Worm (Caenorhabditis elegans) whole organism, young adult: Measurements from ENCODE around the gene dpf-4.
A peak's percentile ranks its signal among the peaks of the same experiment; 100 is the strongest.

ENCODE experiments used
- B0019.2 ChIP-seq: fragments of 200-800 bp; sonication (Bioruptor generic); conservative IDR thresholded peaks from 2 replicates; pipeline ENCODE4 v1.3.6; 2022; ENCODE audit warnings: missing genetic modification reagents, missing genetic modification characterization, missing compliant biosample characterization
- B0035.1 ChIP-seq: sonication (generic microtip); optimal IDR thresholded peaks from 2 replicates; lab custom pipeline; 2016; ENCODE audit warnings: missing genetic modification characterization, mild to moderate bottlenecking, missing compliant biosample characterization, missing genotype, missing genetic modification reagents
- B0261.1 ChIP-seq: sonication (generic microtip); optimal IDR thresholded peaks from 2 replicates; lab custom pipeline; 2016; ENCODE audit warnings: mild to moderate bottlenecking, missing genetic modification characterization, moderate library complexity, missing compliant biosample characterization
- B0336.3 ChIP-seq: fragments of 200-800 bp; sonication (Bioruptor generic); IDR thresholded peaks from 2 replicates; pipeline ENCODE4 v1.3.6; 2022; ENCODE audit warnings: missing genetic modification characterization, missing compliant biosample characterization
- C17E4.6 ChIP-seq: fragments of 200-800 bp; sonication (Bioruptor generic); IDR thresholded peaks from 2 replicates; pipeline ENCODE4 v1.3.6; 2022; ENCODE audit warnings: missing genetic modification reagents, missing genetic modification characterization, missing compliant biosample characterization
- F23B12.7 ChIP-seq: sonication (generic microtip); optimal IDR thresholded peaks from 2 replicates; lab custom pipeline; 2017; ENCODE audit warnings: missing genetic modification characterization, mild to moderate bottlenecking, missing compliant biosample characterization, antibody characterized with exemption, moderate library complexity; ENCODE audit not compliant: insufficient read depth
- F33H1.4 ChIP-seq: fragments of 200-800 bp; sonication (Bioruptor generic); IDR thresholded peaks from 2 replicates; pipeline ENCODE4 v1.3.6; 2022; ENCODE audit warnings: missing genetic modification reagents, missing genetic modification characterization, missing compliant biosample characterization
- F39B2.1 ChIP-seq: fragments of 200-800 bp; sonication (Bioruptor generic); IDR thresholded peaks from 2 replicates; pipeline ENCODE4 v1.3.6; 2022; ENCODE audit warnings: missing genetic modification reagents, missing genetic modification characterization, missing compliant biosample characterization
- F49E8.2 ChIP-seq: sonication (generic microtip); optimal IDR thresholded peaks from 3 replicates; lab custom pipeline; 2017; ENCODE audit warnings: missing genetic modification characterization, mild to moderate bottlenecking, missing compliant biosample characterization, antibody characterized with exemption, moderate library complexity; ENCODE audit not compliant: insufficient read depth
- F52B5.7 ChIP-seq: sonication (generic microtip); optimal IDR thresholded peaks from 2 replicates; lab custom pipeline; 2016; ENCODE audit warnings: mild to moderate bottlenecking, missing genetic modification characterization, missing compliant biosample characterization
- F57A8.1 ChIP-seq: fragments of 200-800 bp; sonication (Bioruptor generic); optimal IDR thresholded peaks from 2 replicates; lab custom pipeline; 2018; ENCODE audit warnings: mild to moderate bottlenecking, missing genetic modification characterization, moderate library complexity, missing compliant biosample characterization
- Y53G8AR.9 ChIP-seq: fragments of 200-800 bp; sonication (Bioruptor generic); conservative IDR thresholded peaks from 2 replicates; pipeline ENCODE4 v1.3.6; 2022; ENCODE audit warnings: missing genetic modification reagents, missing genetic modification characterization, missing compliant biosample characterization
- Y95B8A.8 ChIP-seq: fragments of 200-800 bp; sonication (Bioruptor generic); IDR thresholded peaks from 2 replicates; pipeline ENCODE4 v1.3.6; 2022; ENCODE audit warnings: missing genetic modification reagents, missing genetic modification characterization, missing compliant biosample characterization
- akir-1 ChIP-seq: fragments of 200-800 bp; sonication (Bioruptor generic); optimal IDR thresholded peaks from 2 replicates; lab custom pipeline; 2018; ENCODE audit warnings: mild to moderate bottlenecking, missing genetic modification characterization, moderate library complexity, missing compliant biosample characterization
- aptf-2 ChIP-seq: fragments of 200-800 bp; sonication (Bioruptor generic); conservative IDR thresholded peaks from 2 replicates; pipeline ENCODE4 v1.3.6; 2022; ENCODE audit warnings: missing genetic modification reagents, missing genetic modification characterization, missing compliant biosample characterization
- aptf-3 ChIP-seq: fragments of 200-800 bp; sonication (Bioruptor generic); IDR thresholded peaks from 2 replicates; pipeline ENCODE4 v1.3.6; 2022; ENCODE audit warnings: missing genetic modification characterization, missing compliant biosample characterization
- athp-1 ChIP-seq: sonication (generic microtip); optimal IDR thresholded peaks from 2 replicates; lab custom pipeline; 2017; ENCODE audit warnings: mild to moderate bottlenecking, missing genetic modification characterization, missing compliant biosample characterization
- cebp-1 ChIP-seq, 2 experiments: fragments of 200-800 bp in 1 of 2; sonication (Bioruptor generic) in 1 of 2; sonication (generic microtip) in 1 of 2; IDR thresholded peaks in 1 of 2; optimal IDR thresholded peaks in 1 of 2; 2 replicates each; pipeline versions ENCODE4 v1.3.6 to Lab custom; 2017 to 2022; ENCODE audit warnings: missing compliant biosample characterization in 2 of 2, missing genetic modification characterization in 2 of 2, mild to moderate bottlenecking in 1 of 2, missing genetic modification reagents in 1 of 2, moderate library complexity in 1 of 2
- ceh-27 ChIP-seq: fragments of 200-800 bp; sonication (Bioruptor generic); optimal IDR thresholded peaks from 2 replicates; lab custom pipeline; 2018; ENCODE audit warnings: mild to moderate bottlenecking, missing genetic modification characterization, moderate library complexity, missing compliant biosample characterization
- ceh-40 ChIP-seq: fragments of 200-800 bp; sonication (Bioruptor generic); IDR thresholded peaks from 2 replicates; pipeline ENCODE4 v1.3.6; 2022; ENCODE audit warnings: missing genetic modification characterization, missing compliant biosample characterization
- ceh-91 ChIP-seq: fragments of 200-800 bp; sonication (Bioruptor generic); IDR thresholded peaks from 2 replicates; pipeline ENCODE4 v1.3.6; 2022; ENCODE audit warnings: missing genetic modification reagents, missing genetic modification characterization, missing compliant biosample characterization
- chd-7 ChIP-seq: sonication (generic microtip); optimal IDR thresholded peaks from 2 replicates; lab custom pipeline; 2016; ENCODE audit warnings: mild to moderate bottlenecking, missing genetic modification characterization, moderate library complexity, missing compliant biosample characterization
- egl-18 ChIP-seq: fragments of 200-800 bp; sonication (Bioruptor generic); IDR thresholded peaks from 2 replicates; pipeline ENCODE4 v1.3.6; 2022; ENCODE audit warnings: missing genetic modification reagents, missing genetic modification characterization, missing compliant biosample characterization
- egl-44 ChIP-seq: fragments of 200-800 bp; sonication (Bioruptor generic); IDR thresholded peaks from 2 replicates; pipeline ENCODE4 v1.3.6; 2022; ENCODE audit warnings: missing genetic modification reagents, missing genetic modification characterization, missing compliant biosample characterization
- ekl-4 ChIP-seq: fragments of 200-800 bp; sonication (Bioruptor generic); IDR thresholded peaks from 2 replicates; pipeline ENCODE4 v1.3.6; 2022; ENCODE audit warnings: missing genetic modification reagents, missing genetic modification characterization, missing compliant biosample characterization
- ets-4 ChIP-seq: fragments of 200-800 bp; sonication (Bioruptor generic); optimal IDR thresholded peaks from 2 replicates; lab custom pipeline; 2018; ENCODE audit warnings: mild to moderate bottlenecking, missing genetic modification characterization, missing compliant biosample characterization
- hlh-12 ChIP-seq: sonication (generic microtip); optimal IDR thresholded peaks from 2 replicates; lab custom pipeline; 2016; ENCODE audit warnings: missing genetic modification characterization, missing compliant biosample characterization
- hmg-1.2 ChIP-seq: fragments of 200-800 bp; sonication (Bioruptor generic); IDR thresholded peaks from 2 replicates; pipeline ENCODE4 v1.3.6; 2022; ENCODE audit warnings: missing genetic modification reagents, missing genetic modification characterization, missing compliant biosample characterization
- lin-26 ChIP-seq: fragments of 200-800 bp; sonication (Bioruptor generic); IDR thresholded peaks from 2 replicates; pipeline ENCODE4 v1.3.6; 2022; ENCODE audit warnings: missing genetic modification reagents, missing genetic modification characterization, missing compliant biosample characterization
- lin-54 ChIP-seq: fragments of 200-800 bp; sonication (Bioruptor generic); optimal IDR thresholded peaks from 2 replicates; lab custom pipeline; 2018; ENCODE audit warnings: mild to moderate bottlenecking, missing genetic modification characterization, missing compliant biosample characterization
- lir-1 ChIP-seq: fragments of 200-800 bp; sonication (Bioruptor generic); conservative IDR thresholded peaks from 2 replicates; pipeline ENCODE4 v1.3.6; 2022; ENCODE audit warnings: missing genetic modification reagents, missing genetic modification characterization, missing compliant biosample characterization
- madf-10 ChIP-seq: sonication (generic microtip); optimal IDR thresholded peaks from 2 replicates; lab custom pipeline; 2016; ENCODE audit warnings: mild to moderate bottlenecking, missing genetic modification characterization, missing compliant biosample characterization
- nhr-27 ChIP-seq: fragments of 200-800 bp; sonication (Bioruptor generic); optimal IDR thresholded peaks from 2 replicates; lab custom pipeline; 2018; ENCODE audit warnings: mild to moderate bottlenecking, missing genetic modification characterization, moderate library complexity, missing compliant biosample characterization
- pbrm-1 ChIP-seq: fragments of 200-800 bp; sonication (Bioruptor generic); IDR thresholded peaks from 2 replicates; pipeline ENCODE4 v1.3.6; 2022; ENCODE audit warnings: missing genetic modification reagents, missing genetic modification characterization, missing compliant biosample characterization
- rec-8 ChIP-seq, 2 experiments: sonication (generic microtip); optimal IDR thresholded peaks; 2 replicates each; lab custom pipeline; 2016; ENCODE audit warnings: mild to moderate bottlenecking in 2 of 2, missing genetic modification characterization in 2 of 2, missing genetic modification reagents in 2 of 2, missing genotype in 2 of 2, missing biosample characterization in 1 of 2, missing compliant biosample characterization in 1 of 2, moderate library complexity in 1 of 2
- rpc-1 ChIP-seq, 2 experiments: fragments of 150-350 bp in 1 of 2; sonication (generic microtip) in 1 of 2; optimal IDR thresholded peaks; 2 replicates each; lab custom pipeline; 2014 to 2018; ENCODE audit warnings: missing biosample characterization in 1 of 2, missing genetic modification characterization in 1 of 2, missing genetic modification reagents in 1 of 2, missing genotype in 1 of 2
- sdz-38 ChIP-seq: sonication (generic microtip); optimal IDR thresholded peaks from 2 replicates; lab custom pipeline; 2016; ENCODE audit warnings: missing genotype, missing genetic modification characterization, missing compliant biosample characterization
- snpc-3.4 ChIP-seq: sonication (generic microtip); optimal IDR thresholded peaks from 2 replicates; lab custom pipeline; 2017; ENCODE audit warnings: missing genetic modification characterization, mild to moderate bottlenecking, missing compliant biosample characterization, antibody characterized with exemption, moderate library complexity, missing genotype, missing genetic modification reagents
- unc-130 ChIP-seq: sonication (generic microtip); optimal IDR thresholded peaks from 2 replicates; lab custom pipeline; 2016; ENCODE audit warnings: missing genetic modification reagents, missing genetic modification characterization, missing compliant biosample characterization
- xnd-1 ChIP-seq: sonication (generic microtip); optimal IDR thresholded peaks from 2 replicates; lab custom pipeline; 2016; ENCODE audit warnings: missing genotype, missing genetic modification reagents, missing genetic modification characterization, missing compliant biosample characterization
- zim-3 ChIP-seq: sonication (generic microtip); optimal IDR thresholded peaks from 2 replicates; lab custom pipeline; 2017; ENCODE audit warnings: mild to moderate bottlenecking, missing genetic modification characterization, moderate library complexity, missing compliant biosample characterization
- ztf-18 ChIP-seq: sonication (generic microtip); optimal IDR thresholded peaks from 2 replicates; lab custom pipeline; 2016; ENCODE audit warnings: missing genotype, mild to moderate bottlenecking, missing genetic modification characterization, missing compliant biosample characterization
- ztf-25 ChIP-seq: fragments of 200-800 bp; sonication (Bioruptor generic); IDR thresholded peaks from 2 replicates; pipeline ENCODE4 v1.3.6; 2022; ENCODE audit warnings: missing genetic modification reagents, missing genetic modification characterization, missing compliant biosample characterization
- ztf-6 ChIP-seq: fragments of 200-800 bp; sonication (Bioruptor generic); IDR thresholded peaks from 2 replicates; pipeline ENCODE4 v1.3.6; 2022; ENCODE audit warnings: missing genetic modification reagents, missing genetic modification characterization, missing compliant biosample characterization

The dpf-4 gene

DNA sequence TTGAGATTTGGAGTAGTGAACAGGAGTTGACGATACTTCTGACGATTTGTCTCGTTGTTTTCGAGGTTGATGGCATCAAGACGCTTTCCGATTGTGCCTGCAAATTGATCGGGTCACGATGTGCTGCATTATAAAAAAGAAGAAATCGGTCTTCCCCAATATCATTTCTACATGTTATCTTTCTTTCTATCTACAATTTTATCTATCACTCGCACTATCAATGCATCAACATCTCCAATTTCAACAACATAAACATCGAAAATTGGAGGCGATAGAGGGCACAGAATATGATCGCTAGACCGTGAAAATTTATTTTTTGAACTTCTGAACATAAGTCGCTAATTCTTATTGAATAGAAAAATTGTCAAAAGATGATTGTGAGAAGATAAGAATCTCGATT is 16.6 kb downstream of the dpf-4 start:
- no peak for TF ChIP-seq hlh-12 (tag; lab: Kevin White, UChicago)
- TF ChIP-seq F57A8.1 (GFP tag; lab: Kevin White, UChicago), result no peak
- TF ChIP-seq ceh-40, result no peak
- TF ChIP-seq sdz-38 (tag; lab: Kevin White, UChicago), result no peak
- no peak for TF ChIP-seq rec-8 (tag; optimal IDR thresholded peaks at IDR 0.05; lab: Kevin White, UChicago)
- TF ChIP-seq cebp-1 (GFP tag; IDR thresholded peaks at IDR 0.05; lab: Robert Waterston, UW), result no peak
- no peak for TF ChIP-seq cebp-1 (tag; optimal IDR thresholded peaks at IDR 0.05; lab: Kevin White, UChicago)
- TF ChIP-seq ceh-27 (GFP tag; lab: Kevin White, UChicago), result no peak
- TF ChIP-seq F39B2.1 (GFP tag; lab: Robert Waterston, UW), result no peak
- no peak for TF ChIP-seq F49E8.2
- TF ChIP-seq pbrm-1, result no peak
- TF ChIP-seq B0035.1 (tag; lab: Kevin White, UChicago), result no peak
- no peak for TF ChIP-seq ekl-4 (GFP tag; lab: Robert Waterston, UW)
- no peak for TF ChIP-seq aptf-2 (GFP tag; lab: Robert Waterston, UW)
- no peak for TF ChIP-seq egl-18 (GFP tag; lab: Robert Waterston, UW)
- TF ChIP-seq aptf-3 (GFP tag; lab: Robert Waterston, UW), result no peak
- TF ChIP-seq B0261.1, result no peak
- TF ChIP-seq ets-4 (GFP tag; lab: Kevin White, UChicago), result no peak
- no peak for TF ChIP-seq ztf-6

DNA sequence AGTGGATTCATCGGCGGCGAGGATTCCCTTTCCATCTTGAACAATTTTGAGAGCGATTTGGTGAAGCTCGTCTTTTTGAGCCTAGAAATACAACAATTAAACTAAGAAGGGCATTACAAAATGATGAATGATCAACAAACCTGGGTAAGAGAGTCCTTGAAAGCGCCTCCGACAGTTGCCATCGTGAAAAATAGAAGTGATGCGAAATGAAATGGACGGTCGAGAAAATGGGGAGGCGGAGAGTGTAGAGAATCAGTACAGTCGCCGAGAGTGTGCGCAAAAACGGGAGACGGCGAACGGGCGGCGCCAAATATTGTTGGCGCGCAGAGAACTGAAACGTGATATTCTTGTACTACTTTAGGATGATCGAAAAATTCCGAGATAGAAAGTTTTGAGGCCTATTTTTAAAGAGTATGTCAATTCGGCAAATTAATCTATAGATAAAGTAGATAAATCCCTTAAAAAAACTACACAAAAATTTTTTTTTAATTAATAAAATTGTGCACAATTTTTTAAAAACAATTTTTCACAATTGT is 17.1 kb downstream of the dpf-4 start, which contains the start of gene aldo-2:
aldo-2 (minus strand) TSS at position 486 of the 536 bp plus-strand sequence.
- peak; percentile 36 for TF ChIP-seq athp-1 (tag; lab: Kevin White, UChicago)
- no peak for TF ChIP-seq rpc-1 (optimal IDR thresholded peaks at IDR 0.05; lab: Kevin White, UChicago)
- no peak for TF ChIP-seq rpc-1 (tag; optimal IDR thresholded peaks at IDR 0.05; lab: Kevin White, UChicago)
- peak; percentile 76 for TF ChIP-seq B0019.2 (GFP tag; lab: Robert Waterston, UW)
- peak; percentile 37 for TF ChIP-seq ztf-18
- peak; percentile 67; the same call in 1 of the 2 replicates for TF ChIP-seq lin-26 (GFP tag; lab: Robert Waterston, UW)
- peak; percentile 84 for TF ChIP-seq C17E4.6 (GFP tag; lab: Robert Waterston, UW)
- TF ChIP-seq F49E8.2, result peak; percentile 15
- TF ChIP-seq akir-1 (GFP tag; lab: Kevin White, UChicago), result no peak
- TF ChIP-seq lir-1 (GFP tag; lab: Robert Waterston, UW), result no peak
- TF ChIP-seq B0261.1, result no peak
- TF ChIP-seq madf-10, result no peak
- peak; percentile 94 for TF ChIP-seq ceh-91 (GFP tag; lab: Robert Waterston, UW)
- TF ChIP-seq hmg-1.2 (GFP tag; lab: Robert Waterston, UW), result peak; percentile 84
- TF ChIP-seq egl-18 (GFP tag; lab: Robert Waterston, UW), result no peak
- TF ChIP-seq nhr-27, result no peak
- peak; percentile 44; the same call in 1 of the 2 replicates for TF ChIP-seq egl-44 (GFP tag; lab: Robert Waterston, UW)
- TF ChIP-seq ekl-4 (GFP tag; lab: Robert Waterston, UW), result peak; percentile 87
- no peak for TF ChIP-seq chd-7 (tag; lab: Kevin White, UChicago)
- no peak for TF ChIP-seq cebp-1 (GFP tag; IDR thresholded peaks at IDR 0.05; lab: Robert Waterston, UW)
- TF ChIP-seq cebp-1 (tag; optimal IDR thresholded peaks at IDR 0.05; lab: Kevin White, UChicago), result peak; percentile 42
- no peak for TF ChIP-seq F52B5.7
- peak; percentile 67 for TF ChIP-seq unc-130 (GFP tag; lab: Kevin White, UChicago)
- peak; percentile 39 for TF ChIP-seq zim-3 (tag; lab: Kevin White, UChicago)
- peak; percentile 84 for TF ChIP-seq F33H1.4
- TF ChIP-seq B0336.3 (GFP tag; lab: Robert Waterston, UW), result 0 out of 2 replicates have a peak, but pooled peaks have one; percentile 58
- TF ChIP-seq F23B12.7 (tag; lab: Kevin White, UChicago), result no peak
- TF ChIP-seq aptf-3 (GFP tag; lab: Robert Waterston, UW), result 0 out of 2 replicates have a peak, but pooled peaks have one; percentile 72
- TF ChIP-seq Y95B8A.8 (GFP tag; lab: Robert Waterston, UW), result peak; percentile 92
- TF ChIP-seq ztf-25 (GFP tag; lab: Robert Waterston, UW), result 0 out of 2 replicates have a peak, but pooled peaks have one; percentile 54
- peak; percentile 84; the same call in 1 of the 2 replicates for TF ChIP-seq Y53G8AR.9 (GFP tag; lab: Robert Waterston, UW)
- peak; percentile 72 for TF ChIP-seq lin-54 (GFP tag; lab: Kevin White, UChicago)
- peak; percentile 83 for TF ChIP-seq snpc-3.4 (tag; lab: Kevin White, UChicago)
- TF ChIP-seq xnd-1 (tag; lab: Kevin White, UChicago), result peak; percentile 92
